Worm (Caenorhabditis elegans) whole organism, late embryonic: ENCODE measurements around the gene sel-1.

Source experiments
- C38D4.7 ChIP-seq: fragments of 200-800 bp; sonication (Bioruptor generic); optimal IDR thresholded peaks from 2 replicates; lab custom pipeline; 2018; ENCODE audit warnings: mild to moderate bottlenecking, missing genetic modification characterization, moderate library complexity, missing compliant biosample characterization
- F13H6.1 ChIP-seq: sonication (generic microtip); optimal IDR thresholded peaks from 2 replicates; lab custom pipeline; 2016; ENCODE audit warnings: missing genetic modification characterization, missing compliant biosample characterization
- K02D7.2 ChIP-seq: sonication (generic microtip); optimal IDR thresholded peaks from 2 replicates; lab custom pipeline; 2017; ENCODE audit warnings: mild to moderate bottlenecking, missing genetic modification characterization, missing compliant biosample characterization
- K09A11.1 ChIP-seq: sonication (generic microtip); optimal IDR thresholded peaks from 2 replicates; lab custom pipeline; 2017; ENCODE audit warnings: antibody characterized with exemption, mild to moderate bottlenecking, missing genetic modification characterization, missing compliant biosample characterization; ENCODE audit not compliant: insufficient read depth
- T23F11.4 ChIP-seq: fragments of 200-800 bp; sonication (Bioruptor generic); optimal IDR thresholded peaks from 2 replicates; lab custom pipeline; 2018; ENCODE audit warnings: mild to moderate bottlenecking, missing genetic modification characterization, missing compliant biosample characterization
- ahr-1 ChIP-seq: sonication (generic microtip); optimal IDR thresholded peaks from 2 replicates; lab custom pipeline; 2016; ENCODE audit warnings: missing genetic modification characterization, missing compliant biosample characterization
- ceh-18 ChIP-seq: sonication (generic microtip); optimal IDR thresholded peaks from 2 replicates; lab custom pipeline; 2016; ENCODE audit warnings: missing genetic modification characterization, missing compliant biosample characterization
- ceh-2 ChIP-seq: sonication (generic microtip); optimal IDR thresholded peaks from 2 replicates; lab custom pipeline; 2016; ENCODE audit warnings: missing genotype, missing genetic modification characterization, missing compliant biosample characterization
- ceh-31 ChIP-seq: sonication (generic microtip); optimal IDR thresholded peaks from 2 replicates; lab custom pipeline; 2016; ENCODE audit warnings: missing genetic modification characterization, missing compliant biosample characterization
- ceh-34 ChIP-seq: sonication (generic microtip); optimal IDR thresholded peaks from 2 replicates; lab custom pipeline; 2016; ENCODE audit warnings: mild to moderate bottlenecking, missing genetic modification characterization, missing compliant biosample characterization
- ceh-48 ChIP-seq: sonication (generic microtip); optimal IDR thresholded peaks from 2 replicates; lab custom pipeline; 2016; ENCODE audit warnings: missing genetic modification characterization, inconsistent platforms, missing compliant biosample characterization
- ceh-6 ChIP-seq: fragments of 200-800 bp; sonication (Bioruptor generic); optimal IDR thresholded peaks from 2 replicates; lab custom pipeline; 2018; ENCODE audit warnings: mild to moderate bottlenecking, missing genetic modification characterization, missing compliant biosample characterization
- dve-1 ChIP-seq: sonication (generic microtip); optimal IDR thresholded peaks from 2 replicates; lab custom pipeline; 2017; ENCODE audit warnings: antibody characterized with exemption, mild to moderate bottlenecking, missing genetic modification characterization, missing compliant biosample characterization
- elt-2 ChIP-seq: sonication (generic microtip); optimal IDR thresholded peaks from 2 replicates; lab custom pipeline; 2016; ENCODE audit warnings: missing genetic modification reagents, missing genetic modification characterization, missing compliant biosample characterization
- fax-1 ChIP-seq: sonication (generic microtip); optimal IDR thresholded peaks from 2 replicates; lab custom pipeline; 2016; ENCODE audit warnings: missing genotype, missing genetic modification characterization, missing compliant biosample characterization
- gmeb-2 ChIP-seq: sonication (generic microtip); optimal IDR thresholded peaks from 2 replicates; lab custom pipeline; 2016; ENCODE audit warnings: missing genetic modification characterization, inconsistent platforms, missing compliant biosample characterization
- hlh-30 ChIP-seq: sonication (generic microtip); optimal IDR thresholded peaks from 2 replicates; lab custom pipeline; 2017; ENCODE audit warnings: antibody characterized with exemption, missing genetic modification characterization, missing compliant biosample characterization; ENCODE audit not compliant: insufficient read depth
- lim-6 ChIP-seq: sonication (generic microtip); optimal IDR thresholded peaks from 2 replicates; lab custom pipeline; 2016; ENCODE audit warnings: missing genetic modification characterization, missing compliant biosample characterization
- lin-11 ChIP-seq: fragments of 200-800 bp; sonication (Bioruptor generic); optimal IDR thresholded peaks from 2 replicates; lab custom pipeline; 2018; ENCODE audit warnings: mild to moderate bottlenecking, missing genetic modification characterization, missing compliant biosample characterization
- madf-2 ChIP-seq: sonication (generic microtip); optimal IDR thresholded peaks from 2 replicates; lab custom pipeline; 2017; ENCODE audit warnings: missing genetic modification characterization, missing compliant biosample characterization
- nfya-1 ChIP-seq: sonication (generic microtip); optimal IDR thresholded peaks from 2 replicates; lab custom pipeline; 2017; ENCODE audit warnings: missing genetic modification characterization, mild to moderate bottlenecking, missing compliant biosample characterization, antibody characterized with exemption, moderate library complexity
- nhr-11 ChIP-seq: fragments of 150-350 bp; optimal IDR thresholded peaks from 2 replicates; lab custom pipeline; 2014; ENCODE audit warnings: missing biosample characterization, missing genetic modification characterization
- nhr-232 ChIP-seq: sonication (generic microtip); optimal IDR thresholded peaks from 2 replicates; lab custom pipeline; 2016; ENCODE audit warnings: missing genetic modification characterization, missing compliant biosample characterization
- npax-4 ChIP-seq: sonication (generic microtip); optimal IDR thresholded peaks from 2 replicates; lab custom pipeline; 2016; ENCODE audit warnings: missing genetic modification characterization, missing compliant biosample characterization
- odd-2 ChIP-seq: sonication (generic microtip); optimal IDR thresholded peaks from 2 replicates; lab custom pipeline; 2017; ENCODE audit warnings: antibody characterized with exemption, mild to moderate bottlenecking, missing genetic modification characterization, missing compliant biosample characterization
- pag-3 ChIP-seq: sonication (generic microtip); optimal IDR thresholded peaks from 2 replicates; lab custom pipeline; 2016; ENCODE audit warnings: missing compliant biosample characterization, missing genetic modification characterization, borderline replicate concordance
- pha-2 ChIP-seq: sonication (generic microtip); optimal IDR thresholded peaks from 2 replicates; lab custom pipeline; 2017; ENCODE audit warnings: mild to moderate bottlenecking, missing genetic modification characterization, missing compliant biosample characterization
- pha-4 ChIP-seq: fragments of 150-350 bp; optimal IDR thresholded peaks from 2 replicates; lab custom pipeline; 2018; ENCODE audit warnings: missing biosample characterization, missing genetic modification reagents, missing genetic modification characterization
- pros-1 ChIP-seq: fragments of 150-350 bp; optimal IDR thresholded peaks from 2 replicates; lab custom pipeline; 2014; ENCODE audit warnings: missing biosample characterization, missing genetic modification reagents, missing genetic modification characterization
- ref-2 ChIP-seq: sonication (generic microtip); optimal IDR thresholded peaks from 2 replicates; lab custom pipeline; 2016; ENCODE audit warnings: missing genetic modification characterization, missing compliant biosample characterization
- sdc-2 ChIP-seq: sonication (generic microtip); optimal IDR thresholded peaks from 2 replicates; lab custom pipeline; 2016; ENCODE audit warnings: missing genotype, missing genetic modification characterization, missing compliant biosample characterization
- sox-4 ChIP-seq: sonication (generic microtip); optimal IDR thresholded peaks from 2 replicates; lab custom pipeline; 2017; ENCODE audit warnings: mild to moderate bottlenecking, missing genetic modification characterization, inconsistent platforms, missing compliant biosample characterization
- syd-9 ChIP-seq: sonication (generic microtip); optimal IDR thresholded peaks from 2 replicates; lab custom pipeline; 2016; ENCODE audit warnings: mild to moderate bottlenecking, missing genetic modification characterization, moderate library complexity, missing compliant biosample characterization
- tbx-2 ChIP-seq: sonication (generic microtip); optimal IDR thresholded peaks from 2 replicates; lab custom pipeline; 2016; ENCODE audit warnings: missing genetic modification characterization, missing compliant biosample characterization
- ttx-3 ChIP-seq: sonication (generic microtip); optimal IDR thresholded peaks from 2 replicates; lab custom pipeline; 2016; ENCODE audit warnings: missing genetic modification reagents, missing genetic modification characterization, missing compliant biosample characterization
- unc-55 ChIP-seq: sonication (generic microtip); optimal IDR thresholded peaks from 2 replicates; lab custom pipeline; 2017; ENCODE audit warnings: missing biosample characterization, missing genetic modification reagents, missing genetic modification characterization
- zip-5 ChIP-seq: sonication (generic microtip); optimal IDR thresholded peaks from 2 replicates; lab custom pipeline; 2016; ENCODE audit warnings: missing genetic modification characterization, missing compliant biosample characterization

Gene sel-1

DNA sequence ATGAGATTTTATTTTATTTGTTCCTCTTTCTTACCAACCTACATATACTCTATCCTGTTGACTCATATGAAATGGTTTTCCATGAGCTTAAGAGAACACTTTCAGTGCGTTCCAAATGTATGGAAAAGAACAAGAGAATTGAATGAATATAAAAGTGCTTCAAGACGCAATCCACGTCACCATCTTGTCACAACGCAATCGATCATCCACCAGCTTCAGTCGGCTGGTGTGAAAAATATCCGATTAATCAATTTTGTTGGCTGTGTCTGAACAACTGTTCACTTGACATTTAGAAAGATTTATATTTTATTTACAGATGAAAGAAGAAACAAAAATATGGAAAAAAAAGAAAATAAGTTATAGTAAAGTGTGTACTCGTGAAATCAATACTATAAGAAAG, 37.2 kb upstream of the sel-1 start:
- TF ChIP-seq unc-55 (GFP tag; lab: Kevin White, UChicago) = peak; percentile 79
- TF ChIP-seq nhr-11 (tag; lab: Kevin White, UChicago) = no peak

- no peak for TF ChIP-seq odd-2 (tag; lab: Kevin White, UChicago)
Measured at ce11 chrV:12525526-12525925, 35.0 kb upstream of the sel-1 start, which contains the start of gene dyf-4. Gene dyf-4 (minus strand): TSS chrV:12525738.

ce11 chrV:12526124-12526523, 34.4 kb upstream of the sel-1 start:
- TF ChIP-seq ceh-18 (tag; lab: Kevin White, UChicago) = no peak
- no peak for TF ChIP-seq pha-2 (tag; lab: Kevin White, UChicago)
- no peak for TF ChIP-seq hlh-30
- no peak for TF ChIP-seq ahr-1 (tag; lab: Kevin White, UChicago)
- TF ChIP-seq fax-1 (tag; lab: Kevin White, UChicago) = no peak
- TF ChIP-seq ceh-31 = no peak
- no peak for TF ChIP-seq K09A11.1 (tag; lab: Kevin White, UChicago)
- no peak for TF ChIP-seq F13H6.1
- no peak for TF ChIP-seq zip-5 (tag; lab: Kevin White, UChicago)
- no peak for TF ChIP-seq lin-11 (tag; lab: Kevin White, UChicago)
- TF ChIP-seq unc-55 (GFP tag; lab: Kevin White, UChicago) = no peak
- no peak for TF ChIP-seq K02D7.2 (tag; lab: Kevin White, UChicago)
- TF ChIP-seq elt-2 (tag; lab: Kevin White, UChicago) = no peak
- no peak for TF ChIP-seq ceh-48 (tag; lab: Kevin White, UChicago)
- TF ChIP-seq pha-4 = no peak
- TF ChIP-seq nhr-11 (tag; lab: Kevin White, UChicago) = no peak
- TF ChIP-seq pros-1 = no peak
- TF ChIP-seq pag-3 (tag; lab: Kevin White, UChicago) = no peak
- no peak for TF ChIP-seq madf-2
- TF ChIP-seq syd-9 (tag; lab: Kevin White, UChicago) = no peak
- TF ChIP-seq, all 69 proteins: peak for 0

ce11 chrV:12526758-12527157, 33.8 kb upstream of the sel-1 start, which contains the start of gene F45D3.1:
Gene F45D3.1 (plus strand): TSS chrV:12527058.
- TF ChIP-seq dve-1 (no peak), sox-4 (tag; lab: Kevin White, UChicago) (no peak), lim-6 (no peak), pros-1 (no peak), hlh-30 (no peak), ttx-3 (no peak), ceh-34 (no peak), nhr-232 (tag; lab: Kevin White, UChicago) (no peak), ceh-2 (tag; lab: Kevin White, UChicago) (no peak), nhr-11 (tag; lab: Kevin White, UChicago) (no peak), sdc-2 (no peak), tbx-2 (tag; lab: Kevin White, UChicago) (no peak), ceh-31 (no peak), elt-2 (tag; lab: Kevin White, UChicago) (no peak), T23F11.4 (GFP tag; lab: Kevin White, UChicago) (no peak), ceh-6 (GFP tag; lab: Kevin White, UChicago) (no peak), gmeb-2 (no peak), C38D4.7 (GFP tag; lab: Kevin White, UChicago) (no peak), ref-2 (tag; lab: Kevin White, UChicago) (no peak)

DNA sequence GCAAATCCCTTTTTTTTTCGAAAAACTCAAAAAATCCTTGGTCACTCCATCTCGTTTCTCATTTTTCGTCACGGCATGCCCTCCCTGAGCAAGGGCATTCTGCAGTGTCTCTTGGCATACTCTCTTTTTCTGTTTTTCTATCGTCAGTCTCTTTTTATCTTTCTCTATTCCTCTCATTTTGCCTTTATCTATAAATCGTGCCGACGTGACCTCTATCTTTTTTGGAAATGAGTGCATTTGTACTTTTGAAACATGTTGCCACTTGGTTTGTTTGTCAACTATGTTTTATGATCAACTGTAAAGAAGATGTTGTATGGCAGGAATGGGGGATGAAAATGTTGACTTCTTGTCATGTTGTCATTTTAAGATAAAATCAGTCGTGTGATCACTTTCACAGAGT, 31.6 kb upstream of the sel-1 start:
- TF ChIP-seq npax-4 = no peak
- TF ChIP-seq elt-2 (tag; lab: Kevin White, UChicago) = peak; percentile 16
- peak; percentile 1 for TF ChIP-seq nfya-1 (tag; lab: Kevin White, UChicago)
